Fruit fly (Drosophila melanogaster) whole organism, embryonic: ENCODE data around the gene Gnpat.

ENCODE experiments used
- Antp ChIP-seq: fragments of 200-800 bp; sonication (Bioruptor generic); optimal IDR thresholded peaks from 3 replicates; lab custom pipeline; 2016; ENCODE audit warnings: missing biosample characterization, missing genetic modification characterization
- CG1024 ChIP-seq: fragments of 200-800 bp; sonication (Bioruptor generic); IDR thresholded peaks from 2 replicates; pipeline ENCODE4 v1.3.6; 2022; ENCODE audit warnings: missing biosample characterization, missing genetic modification characterization
- CG10431 ChIP-seq: fragments of 200-800 bp; sonication (Bioruptor generic); optimal IDR thresholded peaks from 3 replicates; lab custom pipeline; 2018; ENCODE audit warnings: missing biosample characterization, mild to moderate bottlenecking, missing genetic modification characterization
- CG10462 ChIP-seq: fragments of 200-800 bp; sonication (Bioruptor generic); optimal IDR thresholded peaks from 2 replicates; lab custom pipeline; 2016; ENCODE audit warnings: missing biosample characterization, missing genetic modification characterization
- CG11456 ChIP-seq: fragments of 200-800 bp; sonication (Bioruptor generic); IDR thresholded peaks from 3 replicates; pipeline ENCODE4 v1.3.6; 2022; ENCODE audit warnings: missing biosample characterization, missing genetic modification characterization
- CG12236 ChIP-seq: fragments of 200-800 bp; sonication (Bioruptor generic); optimal IDR thresholded peaks from 2 replicates; lab custom pipeline; 2016; ENCODE audit warnings: missing biosample characterization, missing genetic modification characterization
- CG14710 ChIP-seq: fragments of 200-800 bp; sonication (Bioruptor generic); optimal IDR thresholded peaks from 3 replicates; lab custom pipeline; 2019; ENCODE audit warnings: missing biosample characterization, mild to moderate bottlenecking, missing genetic modification characterization, moderate library complexity
- CG17612 ChIP-seq: fragments of 200-800 bp; sonication (Bioruptor generic); IDR thresholded peaks from 2 replicates; pipeline ENCODE4 v1.3.6; 2022; ENCODE audit warnings: missing biosample characterization, missing genetic modification characterization
- CG18599 ChIP-seq: fragments of 200-800 bp; sonication (Bioruptor generic); optimal IDR thresholded peaks from 3 replicates; lab custom pipeline; 2017; ENCODE audit warnings: missing biosample characterization, missing genetic modification characterization, mild to moderate bottlenecking, moderate library complexity, missing genetic modification reagents
- CG2116 ChIP-seq: fragments of 200-800 bp; sonication (Bioruptor generic); optimal IDR thresholded peaks from 3 replicates; lab custom pipeline; 2018; ENCODE audit warnings: missing biosample characterization, mild to moderate bottlenecking, missing genetic modification characterization
- CG2889 ChIP-seq: fragments of 200-800 bp; sonication (Bioruptor generic); IDR thresholded peaks from 3 replicates; pipeline ENCODE4 v1.3.6; 2022; ENCODE audit warnings: missing biosample characterization, missing genetic modification characterization
- CG3726 ChIP-seq: fragments of 200-800 bp; sonication (Bioruptor generic); IDR thresholded peaks from 3 replicates; pipeline ENCODE4, ENCODE4 v1.3.6; 2022; ENCODE audit warnings: missing biosample characterization, missing genetic modification characterization
- CG5245 ChIP-seq: fragments of 200-800 bp; sonication (Bioruptor generic); optimal IDR thresholded peaks from 3 replicates; lab custom pipeline; 2016; ENCODE audit warnings: missing biosample characterization, missing genetic modification characterization
- CG6654 ChIP-seq: fragments of 200-800 bp; sonication (Bioruptor generic); optimal IDR thresholded peaks from 2 replicates; lab custom pipeline; 2017; ENCODE audit warnings: missing biosample characterization, mild to moderate bottlenecking, missing genetic modification characterization
- CG6689 ChIP-seq: fragments of 200-800 bp; sonication (Bioruptor generic); IDR thresholded peaks from 2 replicates; pipeline ENCODE4 v1.3.6; 2022; ENCODE audit warnings: missing biosample characterization, missing genetic modification characterization
- CG7556 ChIP-seq: fragments of 200-800 bp; sonication (Bioruptor generic); optimal IDR thresholded peaks from 2 replicates; lab custom pipeline; 2017; ENCODE audit warnings: missing biosample characterization, mild to moderate bottlenecking, missing genetic modification characterization
- CG7745 ChIP-seq: fragments of 200-800 bp; sonication (Bioruptor generic); optimal IDR thresholded peaks from 2 replicates; lab custom pipeline; 2018; ENCODE audit warnings: missing biosample characterization, mild to moderate bottlenecking, missing genetic modification characterization, moderate library complexity
- CG9215 ChIP-seq: fragments of 200-800 bp; sonication (Bioruptor generic); IDR thresholded peaks from 2 replicates; pipeline ENCODE4 v1.3.6; 2022; ENCODE audit warnings: missing biosample characterization, missing genetic modification characterization
- Chrac-16 ChIP-seq: fragments of 200-800 bp; sonication (Bioruptor generic); optimal IDR thresholded peaks from 3 replicates; lab custom pipeline; 2016; ENCODE audit warnings: missing biosample characterization, missing genetic modification characterization
- Dad ChIP-seq: fragments of 200-800 bp; sonication (Bioruptor generic); optimal IDR thresholded peaks from 3 replicates; lab custom pipeline; 2016; ENCODE audit warnings: missing biosample characterization, missing genetic modification characterization
- Dfd ChIP-seq, 2 experiments: fragments of >200 bp; optimal IDR thresholded peaks; 2 replicates each; lab custom pipeline; 2017; ENCODE audit warnings: missing biosample characterization in 2 of 2, missing genetic modification characterization in 2 of 2
- Doc3 ChIP-seq: fragments of 200-800 bp; sonication (Bioruptor generic); IDR thresholded peaks from 3 replicates; pipeline ENCODE4 v1.3.6; 2022; ENCODE audit warnings: missing biosample characterization, missing genetic modification characterization; ENCODE audit not compliant: partially characterized antibody
- HLH4C ChIP-seq: fragments of 200-800 bp; sonication (Bioruptor generic); IDR thresholded peaks from 3 replicates; pipeline ENCODE4 v1.3.6; 2022; ENCODE audit warnings: missing biosample characterization, missing genetic modification characterization; ENCODE audit not compliant: partially characterized antibody
- MTF-1 ChIP-seq: fragments of 200-800 bp; sonication (Bioruptor generic); optimal IDR thresholded peaks from 2 replicates; lab custom pipeline; 2018; ENCODE audit warnings: missing biosample characterization, mild to moderate bottlenecking, missing genetic modification characterization, borderline replicate concordance
- Myb ChIP-seq: fragments of 200-800 bp; sonication (Bioruptor generic); optimal IDR thresholded peaks from 2 replicates; lab custom pipeline; 2016; ENCODE audit warnings: missing biosample characterization, missing genetic modification characterization
- NFAT ChIP-seq: fragments of 200-800 bp; sonication (Bioruptor generic); IDR thresholded peaks from 2 replicates; pipeline ENCODE4 v1.3.6; 2022; ENCODE audit warnings: missing biosample characterization, missing genetic modification characterization
- NfI ChIP-seq: fragments of 200-800 bp; sonication (Bioruptor generic); optimal IDR thresholded peaks from 3 replicates; lab custom pipeline; 2018; ENCODE audit warnings: missing biosample characterization, mild to moderate bottlenecking, missing genetic modification characterization, moderate library complexity
- Sry-β ChIP-seq: fragments of 200-800 bp; sonication (Bioruptor generic); optimal IDR thresholded peaks from 2 replicates; lab custom pipeline; 2018; ENCODE audit warnings: missing biosample characterization, mild to moderate bottlenecking, missing genetic modification characterization, moderate library complexity
- Stat92E ChIP-seq, 3 experiments: fragments of >200 bp in 2 of 3; fragments of 200-800 bp in 1 of 3; sonication (Bioruptor generic) in 1 of 3; optimal IDR thresholded peaks; 2 replicates each; lab custom pipeline; 2017 to 2019; ENCODE audit warnings: missing biosample characterization in 3 of 3, missing genetic modification characterization in 3 of 3, mild to moderate bottlenecking in 1 of 3, moderate library complexity in 1 of 3
- Tbp ChIP-seq: fragments of >200 bp; optimal IDR thresholded peaks from 2 replicates; lab custom pipeline; 2018; ENCODE audit warnings: missing biosample characterization, missing genetic modification characterization
- bcd ChIP-seq: fragments of 200-800 bp; sonication (Bioruptor generic); optimal IDR thresholded peaks from 2 replicates; lab custom pipeline; 2017; ENCODE audit warnings: missing biosample characterization, mild to moderate bottlenecking, missing genetic modification characterization
- ci ChIP-seq: fragments of 200-800 bp; sonication (Bioruptor generic); IDR thresholded peaks from 3 replicates; pipeline ENCODE4 v1.3.6; 2022; ENCODE audit warnings: missing biosample characterization, missing genetic modification characterization
- exex ChIP-seq: fragments of 200-800 bp; sonication (Bioruptor generic); optimal IDR thresholded peaks from 4 replicates; lab custom pipeline; 2018; ENCODE audit warnings: missing biosample characterization, mild to moderate bottlenecking, missing genetic modification characterization, moderate library complexity
- ftz-f1 ChIP-seq: fragments of 200-800 bp; sonication (Bioruptor generic); optimal IDR thresholded peaks from 2 replicates; lab custom pipeline; 2016; ENCODE audit warnings: missing biosample characterization, missing genetic modification characterization
- grau ChIP-seq: fragments of 200-800 bp; optimal IDR thresholded peaks from 3 replicates; lab custom pipeline; 2019; ENCODE audit warnings: missing biosample characterization, mild to moderate bottlenecking, missing genetic modification characterization, moderate library complexity
- ken ChIP-seq: fragments of 200-800 bp; sonication (Bioruptor generic); IDR thresholded peaks from 3 replicates; pipeline ENCODE4 v1.3.6; 2022; ENCODE audit warnings: missing biosample characterization, missing genetic modification characterization
- maf-S ChIP-seq: fragments of 200-800 bp; sonication (Bioruptor generic); optimal IDR thresholded peaks from 2 replicates; lab custom pipeline; 2016; ENCODE audit warnings: missing biosample characterization, missing genetic modification characterization
- pb ChIP-seq: fragments of 200-800 bp; sonication (Bioruptor generic); optimal IDR thresholded peaks from 3 replicates; lab custom pipeline; 2016; ENCODE audit warnings: missing biosample characterization, missing genetic modification characterization
- pfk ChIP-seq: fragments of 200-800 bp; sonication (Bioruptor generic); optimal IDR thresholded peaks from 2 replicates; lab custom pipeline; 2018; ENCODE audit warnings: missing biosample characterization, mild to moderate bottlenecking, missing genetic modification characterization, moderate library complexity
- prd ChIP-seq, 3 experiments: fragments of >200 bp in 2 of 3; fragments of 200-800 bp in 1 of 3; sonication (Bioruptor generic) in 1 of 3; optimal IDR thresholded peaks in 2 of 3; IDR thresholded peaks in 1 of 3; 2 replicates in 2 of 3; 3 replicates in 1 of 3; pipeline versions ENCODE4 v1.3.6 to Lab custom; 2017 to 2022; ENCODE audit warnings: missing biosample characterization in 1 of 3, missing genetic modification characterization in 1 of 3
- seq ChIP-seq: fragments of 200-800 bp; sonication (Bioruptor generic); IDR thresholded peaks from 2 replicates; pipeline ENCODE4 v1.3.6; 2022; ENCODE audit warnings: missing biosample characterization, missing genetic modification characterization
- stc ChIP-seq: fragments of 200-800 bp; sonication (Bioruptor generic); IDR thresholded peaks from 2 replicates; pipeline ENCODE4 v1.3.6; 2022; ENCODE audit warnings: missing biosample characterization, missing genetic modification characterization
- tup ChIP-seq: fragments of 200-800 bp; sonication (Bioruptor generic); optimal IDR thresholded peaks from 2 replicates; lab custom pipeline; 2016; ENCODE audit warnings: missing biosample characterization, mild to moderate bottlenecking, missing genetic modification characterization, moderate library complexity
- tx ChIP-seq: fragments of 200-800 bp; sonication (Bioruptor generic); optimal IDR thresholded peaks from 2 replicates; lab custom pipeline; 2016; ENCODE audit warnings: missing biosample characterization, missing genetic modification characterization
- usp ChIP-seq: fragments of >200 bp; optimal IDR thresholded peaks from 2 replicates; lab custom pipeline; 2017; ENCODE audit warnings: missing biosample characterization, missing genetic modification characterization
- vfl ChIP-seq: fragments of 200-800 bp; sonication (Bioruptor generic); optimal IDR thresholded peaks from 2 replicates; lab custom pipeline; 2016; ENCODE audit warnings: missing biosample characterization, missing genetic modification characterization
- wdn ChIP-seq: fragments of 200-800 bp; sonication (Bioruptor generic); IDR thresholded peaks from 2 replicates; pipeline ENCODE4 v1.3.6; 2022; ENCODE audit warnings: missing biosample characterization, missing genetic modification characterization
- zfh1 ChIP-seq: fragments of 200-800 bp; sonication (Bioruptor generic); IDR thresholded peaks from 3 replicates; pipeline ENCODE4 v1.3.6; 2022; ENCODE audit warnings: missing biosample characterization, missing genetic modification characterization

Gene Gnpat

DNA sequence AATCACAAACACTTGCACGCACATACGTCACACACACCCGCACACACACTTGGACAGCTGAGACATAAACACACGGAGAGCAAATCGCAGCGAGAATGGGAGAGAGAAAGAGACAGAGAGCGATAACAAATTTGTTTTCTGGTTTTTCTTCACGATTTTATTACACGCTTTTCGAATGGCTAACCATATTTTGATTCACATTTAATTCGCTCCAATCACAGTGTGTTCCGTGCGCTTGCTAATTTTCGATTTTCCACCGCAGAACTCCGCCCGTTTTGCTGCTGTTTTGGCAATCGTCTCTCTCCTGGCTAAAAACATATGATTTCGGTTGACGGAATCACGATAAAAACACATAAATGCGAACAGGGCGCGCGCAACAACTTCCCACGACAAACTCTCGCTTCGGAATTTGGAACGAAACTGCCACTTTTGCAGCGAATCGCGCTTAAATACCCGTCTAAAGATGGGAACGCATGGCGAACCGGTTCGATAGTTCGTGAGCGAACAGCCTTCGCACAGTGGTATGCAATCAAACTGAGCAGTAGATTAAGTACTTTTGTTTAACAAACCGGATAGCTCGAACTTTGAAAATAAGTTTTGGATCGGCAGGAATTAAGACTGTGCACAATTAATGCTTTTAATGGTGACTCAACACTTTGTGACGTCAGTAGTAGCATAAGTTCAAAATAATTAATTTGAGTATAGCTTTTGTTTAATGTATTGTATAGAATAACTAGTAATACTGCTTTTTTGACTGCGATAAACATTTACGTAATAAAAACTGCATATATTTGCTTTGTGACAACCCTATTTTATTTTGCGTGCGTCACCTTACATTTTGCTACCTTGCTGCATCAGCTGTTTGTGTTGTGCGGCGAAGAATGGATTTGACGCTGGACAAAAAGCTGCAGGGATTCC, 17.8 kb downstream of the Gnpat start, which contains the start of the genes Fur1 and Vps33B (continued):
- TF ChIP-seq grau, result peak; percentile 96
- peak; percentile 90 for TF ChIP-seq wdn (GFP tag; lab: Robert Waterston, UW)
- peak; percentile 89 for TF ChIP-seq CG2116 (GFP tag; lab: Kevin White, UChicago)
- peak; percentile 98 for TF ChIP-seq ftz-f1 (GFP tag; lab: Kevin White, UChicago)
- TF ChIP-seq Antp (GFP tag; lab: Kevin White, UChicago), result peak; percentile 98
- peak; percentile 68 for TF ChIP-seq Doc3
- peak; percentile 76 for TF ChIP-seq exex (tag; lab: Kevin White, UChicago)
- TF ChIP-seq CG5245 (GFP tag; lab: Kevin White, UChicago), result peak; percentile 95
- peak; percentile 98 for TF ChIP-seq Dad (GFP tag; lab: Kevin White, UChicago)
- peak; percentile 98 for TF ChIP-seq Chrac-16
- TF ChIP-seq tx (GFP tag; lab: Kevin White, UChicago), result peak; percentile 99
- TF ChIP-seq CG10462, result peak; percentile 97
- TF ChIP-seq CG7745 (tag; lab: Kevin White, UChicago), result no peak
- peak; percentile 93; the same call in 2 of the 3 replicates for TF ChIP-seq CG11456 (GFP tag; lab: Robert Waterston, UW)
- TF ChIP-seq Stat92E (GFP tag; optimal IDR thresholded peaks at IDR 0.05; lab: Kevin White, UChicago), result peak in 1 of 3 experiments; percentile 75
- peak; percentile 93 for TF ChIP-seq seq (GFP tag; lab: Robert Waterston, UW)
- no peak for TF ChIP-seq Dfd (GFP tag; optimal IDR thresholded peaks at IDR 0.05; lab: Kevin White, UChicago)
- peak; percentile 90 for TF ChIP-seq NFAT (GFP tag; lab: Robert Waterston, UW)
- TF ChIP-seq zfh1 (GFP tag; lab: Robert Waterston, UW), result peak; percentile 95
- TF ChIP-seq HLH4C (GFP tag; lab: Robert Waterston, UW), result peak; percentile 79
- peak; percentile 96 for TF ChIP-seq NfI (GFP tag; lab: Kevin White, UChicago)
- peak; percentile 85 for TF ChIP-seq CG6654 (GFP tag; lab: Kevin White, UChicago)
- TF ChIP-seq ken, result peak; percentile 90; the same call in 2 of the 3 replicates
- peak; percentile 96 for TF ChIP-seq vfl (GFP tag; lab: Kevin White, UChicago)
- peak; percentile 97 for TF ChIP-seq CG18599
- TF ChIP-seq Myb, result peak; percentile 91
- peak; percentile 100 for TF ChIP-seq CG6689
- TF ChIP-seq CG3726 (GFP tag; lab: Robert Waterston, UW), result peak; percentile 92; the same call in 1 of the 3 replicates
- peak; percentile 96 for TF ChIP-seq pb (GFP tag; lab: Kevin White, UChicago)
- TF ChIP-seq CG17612 (GFP tag; lab: Robert Waterston, UW), result peak; percentile 70
- no peak for TF ChIP-seq prd (optimal IDR thresholded peaks at IDR 0.05; lab: Kevin White, UChicago)
- peak; percentile 97 for TF ChIP-seq prd (GFP tag; IDR thresholded peaks at IDR 0.05; lab: Robert Waterston, UW)
- peak; percentile 81 for TF ChIP-seq CG1024 (GFP tag; lab: Robert Waterston, UW)
- TF ChIP-seq stc (GFP tag; lab: Robert Waterston, UW), result peak; percentile 93
- peak; percentile 98 for TF ChIP-seq CG7556 (GFP tag; lab: Kevin White, UChicago)
- TF ChIP-seq CG14710, result peak; percentile 97
- TF ChIP-seq ci (GFP tag; lab: Robert Waterston, UW), result peak; percentile 95
- peak; percentile 97 for TF ChIP-seq bcd
- peak; percentile 91 for TF ChIP-seq CG2889 (GFP tag; lab: Robert Waterston, UW)
- peak; percentile 62 for TF ChIP-seq pfk (GFP tag; lab: Kevin White, UChicago)
- peak; percentile 96 for TF ChIP-seq tup (GFP tag; lab: Kevin White, UChicago)
- TF ChIP-seq MTF-1, result peak; percentile 83
- TF ChIP-seq Sry-β (GFP tag; lab: Kevin White, UChicago), result peak; percentile 68
- TF ChIP-seq CG9215 (GFP tag; lab: Robert Waterston, UW), result peak; percentile 94
- no peak for TF ChIP-seq Tbp (GFP tag; lab: Kevin White, UChicago)
- no peak for TF ChIP-seq usp (GFP tag; lab: Kevin White, UChicago)
- TF ChIP-seq maf-S (GFP tag; lab: Kevin White, UChicago), result peak; percentile 98
- peak; percentile 86 for TF ChIP-seq CG10431 (GFP tag; lab: Kevin White, UChicago)
- TF ChIP-seq CG12236, result peak; percentile 97
